Fruit fly (Drosophila melanogaster) whole organism, embryonic: ENCODE measurements around the gene CG13801.

Source experiments
- CG17829 ChIP-seq: fragments of 200-800 bp; optimal IDR thresholded peaks from 2 replicates; lab custom pipeline; 2019; ENCODE audit warnings: missing biosample characterization, mild to moderate bottlenecking, missing genetic modification characterization, moderate library complexity
- CG3995 ChIP-seq: fragments of 200-800 bp; sonication (Bioruptor generic); optimal IDR thresholded peaks from 3 replicates; lab custom pipeline; 2016; ENCODE audit warnings: missing biosample characterization, missing genetic modification characterization
- CG7556 ChIP-seq: fragments of 200-800 bp; sonication (Bioruptor generic); optimal IDR thresholded peaks from 2 replicates; lab custom pipeline; 2017; ENCODE audit warnings: missing biosample characterization, mild to moderate bottlenecking, missing genetic modification characterization
- CG9609 ChIP-seq: fragments of 200-800 bp; sonication (Bioruptor generic); optimal IDR thresholded peaks from 3 replicates; lab custom pipeline; 2016; ENCODE audit warnings: missing biosample characterization, missing genetic modification characterization
- Mes4 ChIP-seq: fragments of 200-800 bp; sonication (Bioruptor generic); optimal IDR thresholded peaks from 2 replicates; lab custom pipeline; 2016; ENCODE audit warnings: missing biosample characterization, missing genetic modification characterization
- Trl ChIP-seq, 3 experiments: fragments of >200 bp in 2 of 3; fragments of 200-800 bp in 1 of 3; sonication (Bioruptor generic) in 1 of 3; optimal IDR thresholded peaks; 2 replicates in 1 of 3; 3 replicates in 2 of 3; lab custom pipeline; 2016 to 2017; ENCODE audit warnings: missing biosample characterization in 1 of 3, missing genetic modification characterization in 1 of 3
- Xrp1 ChIP-seq: fragments of 200-800 bp; sonication (Bioruptor generic); IDR thresholded peaks from 2 replicates; pipeline ENCODE4 v1.3.6; 2022; ENCODE audit warnings: missing biosample characterization, missing genetic modification characterization
- ind ChIP-seq: fragments of 200-800 bp; sonication (Bioruptor generic); optimal IDR thresholded peaks from 3 replicates; lab custom pipeline; 2016; ENCODE audit warnings: missing biosample characterization, missing genetic modification characterization
- otp ChIP-seq: fragments of 200-800 bp; sonication (Bioruptor generic); IDR thresholded peaks from 3 replicates; pipeline ENCODE4, ENCODE4 v1.3.6; 2022; ENCODE audit warnings: missing biosample characterization, missing genetic modification characterization
- pnt ChIP-seq: fragments of 200-800 bp; sonication (Bioruptor generic); optimal IDR thresholded peaks from 3 replicates; lab custom pipeline; 2016; ENCODE audit warnings: missing biosample characterization, missing genetic modification characterization
- psq ChIP-seq: fragments of 200-800 bp; sonication (Bioruptor generic); optimal IDR thresholded peaks from 2 replicates; lab custom pipeline; 2017; ENCODE audit warnings: missing biosample characterization, missing genetic modification characterization
- ssp ChIP-seq: fragments of 200-800 bp; sonication (Bioruptor generic); IDR thresholded peaks from 2 replicates; pipeline ENCODE4 v1.3.6; 2022; ENCODE audit warnings: missing biosample characterization, missing genetic modification characterization
- unc-4 ChIP-seq: fragments of 200-800 bp; sonication (Bioruptor generic); IDR thresholded peaks from 2 replicates; pipeline ENCODE4 v1.3.6; 2022; ENCODE audit warnings: missing biosample characterization, missing genetic modification characterization; ENCODE audit not compliant: partially characterized antibody

DNA sequence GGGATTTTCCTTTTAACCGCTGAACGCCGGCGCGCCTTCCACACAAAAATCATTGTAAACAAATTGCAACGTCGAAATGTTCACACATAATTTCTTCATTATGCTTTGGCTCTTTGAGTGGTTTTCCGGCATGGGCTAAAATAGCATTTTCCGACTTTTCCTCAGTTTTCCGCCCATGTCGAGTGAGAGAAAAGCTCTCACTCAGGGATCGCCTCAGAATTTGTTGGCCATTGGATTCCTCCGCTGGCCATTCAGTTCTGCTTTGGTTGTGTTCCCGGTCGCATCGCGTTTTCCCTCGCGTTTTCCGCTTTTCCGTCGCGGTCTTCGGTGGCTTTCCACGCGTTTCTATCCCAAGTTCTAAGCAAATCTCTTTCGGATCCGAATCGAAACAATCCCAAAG, 18.2 kb downstream of the CG13801 start:
- TF ChIP-seq otp (GFP tag; lab: Robert Waterston, UW) = no peak
- no peak for TF ChIP-seq ind
- TF ChIP-seq CG17829 (tag; lab: Kevin White, UChicago) = no peak
- TF ChIP-seq CG3995 (GFP tag; lab: Kevin White, UChicago) = no peak
- TF ChIP-seq Mes4 (GFP tag; lab: Kevin White, UChicago) = no peak
- TF ChIP-seq unc-4 = no peak
- TF ChIP-seq ssp (GFP tag; lab: Robert Waterston, UW) = no peak
- no peak for TF ChIP-seq pnt (GFP tag; lab: Kevin White, UChicago)
- no peak for TF ChIP-seq Xrp1
- TF ChIP-seq CG7556 = no peak
- no peak for TF ChIP-seq psq (GFP tag; lab: Kevin White, UChicago)
- no peak for TF ChIP-seq Trl (optimal IDR thresholded peaks at IDR 0.05; lab: Kevin White, UChicago)
- no peak for TF ChIP-seq Trl (GFP tag; optimal IDR thresholded peaks at IDR 0.05; lab: Kevin White, UChicago)
- no peak for TF ChIP-seq CG9609 (GFP tag; lab: Kevin White, UChicago)
